Worm (Caenorhabditis elegans): Measurements from ENCODE around the gene F32E10.5.

- TF ChIP-seq cebp-1 (GFP tag; IDR thresholded peaks at IDR 0.05): no peak
- TF ChIP-seq cebp-1 (tag; optimal IDR thresholded peaks at IDR 0.05): no peak
- TF ChIP-seq Y79H2A.3 (GFP tag; conservative IDR thresholded peaks at IDR 0.05): no peak
- TF ChIP-seq him-1 (tag; optimal IDR thresholded peaks at IDR 0.05): no peak
- no peak for TF ChIP-seq snpc-4 (GFP tag; optimal IDR thresholded peaks at IDR 0.05)
- TF ChIP-seq snpc-4 (tag; optimal IDR thresholded peaks at IDR 0.05): no peak
- TF ChIP-seq ccch-3 (GFP tag; optimal IDR thresholded peaks at IDR 0.05): no peak
- TF ChIP-seq B0261.1 (tag; optimal IDR thresholded peaks at IDR 0.05): no peak
- no peak for TF ChIP-seq snpc-3.4 (tag; optimal IDR thresholded peaks at IDR 0.05)
- TF ChIP-seq mes-4 (tag; optimal IDR thresholded peaks at IDR 0.05): no peak
- no peak for TF ChIP-seq madf-10 (tag; optimal IDR thresholded peaks at IDR 0.05)
- no peak for TF ChIP-seq ztf-28 (GFP tag; IDR thresholded peaks at IDR 0.05)
- no peak for TF ChIP-seq hsf-1 (GFP tag; IDR thresholded peaks at IDR 0.05)
Measured at ce11 chrIV:7554351-7554750, 23.8 kb downstream of the F32E10.5 start, which contains the start of gene F49E8.6.

All from whole organism, young adult.